Worm (Caenorhabditis elegans) whole organism, L1 larva: ENCODE data around the gene str-19.

Experiments
- ceh-82 ChIP-seq, 3 experiments: fragments of 150-350 bp in 1 of 3; sonication (generic microtip) in 2 of 3; optimal IDR thresholded peaks; 2 replicates each; lab custom pipeline; 2014 to 2017; ENCODE audit warnings: missing biosample characterization in 3 of 3, missing genetic modification characterization in 3 of 3
- nhr-28 ChIP-seq: fragments of 150-350 bp; optimal IDR thresholded peaks from 2 replicates; lab custom pipeline; 2014; ENCODE audit warnings: missing biosample characterization, missing genetic modification characterization
- unc-62 ChIP-seq: fragments of 150-350 bp; optimal IDR thresholded peaks from 2 replicates; lab custom pipeline; 2014; ENCODE audit warnings: missing biosample characterization, missing genetic modification reagents, missing genetic modification characterization
- unc-86 ChIP-seq: sonication (generic microtip); optimal IDR thresholded peaks from 2 replicates; lab custom pipeline; 2016; ENCODE audit warnings: missing genetic modification characterization, missing compliant biosample characterization

ce11 chrV:15735720-15736119 lies 8.5 kb downstream of the str-19 start, which contains the start of gene str-27:
- TF ChIP-seq ceh-82 (tag; optimal IDR thresholded peaks at IDR 0.05; lab: Kevin White, UChicago): no peak
- no peak for TF ChIP-seq nhr-28 (tag; lab: Kevin White, UChicago)
- no peak for TF ChIP-seq unc-62
- TF ChIP-seq unc-86 (tag; lab: Kevin White, UChicago): no peak
